Fruit fly (Drosophila melanogaster): ENCODE results near the gene Pp1-87B.

DNA sequence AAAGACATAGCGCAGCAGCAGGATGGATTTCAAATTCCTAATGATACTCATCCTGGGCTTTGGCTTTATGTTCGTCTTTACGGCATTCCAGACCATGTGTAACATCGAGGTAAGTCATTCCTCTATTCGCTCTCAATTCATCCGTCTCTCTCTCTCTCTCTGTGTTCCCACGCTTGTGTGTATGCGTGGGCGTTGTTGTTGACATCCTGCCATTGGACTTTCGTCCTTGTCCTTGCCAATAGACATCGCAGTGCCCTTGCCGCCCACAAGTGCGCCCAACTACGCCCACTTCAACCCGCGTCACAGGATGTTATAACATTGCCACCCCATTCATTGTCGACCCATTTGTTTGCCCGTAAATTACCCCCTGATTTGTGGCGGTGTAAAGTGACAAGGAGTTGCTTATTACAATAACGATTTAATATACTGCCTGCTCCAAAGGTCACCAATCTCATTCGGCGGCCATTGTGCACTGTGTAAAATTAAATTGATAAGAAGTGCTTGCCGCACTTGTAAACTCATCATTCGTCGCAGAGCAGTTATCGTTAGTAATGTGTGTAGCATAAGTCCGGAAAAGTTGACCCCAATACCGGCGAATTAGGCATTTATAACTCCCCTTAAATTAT, 24.0 kb upstream of the Pp1-87B start:
- TF ChIP-seq HLH106 (tag; optimal IDR thresholded peaks at IDR 0.05) (no peak), br (GFP tag; optimal IDR thresholded peaks at IDR 0.05) (no peak), Myc (optimal IDR thresholded peaks at IDR 0.05) (no peak), Hr83 (GFP tag; optimal IDR thresholded peaks at IDR 0.05; ENCODE audit: poor library complexity, severe bottlenecking) (no peak), pan (optimal IDR thresholded peaks at IDR 0.05) (no peak), Abd-B (GFP tag; optimal IDR thresholded peaks at IDR 0.05) (no peak), woc (GFP tag; optimal IDR thresholded peaks at IDR 0.05) (no peak), rgr (GFP tag; optimal IDR thresholded peaks at IDR 0.05) (no peak), psq (GFP tag; optimal IDR thresholded peaks at IDR 0.05) (no peak)
